Worm (Caenorhabditis elegans): Measurements from ENCODE around the gene Y49A3A.3.

DNA sequence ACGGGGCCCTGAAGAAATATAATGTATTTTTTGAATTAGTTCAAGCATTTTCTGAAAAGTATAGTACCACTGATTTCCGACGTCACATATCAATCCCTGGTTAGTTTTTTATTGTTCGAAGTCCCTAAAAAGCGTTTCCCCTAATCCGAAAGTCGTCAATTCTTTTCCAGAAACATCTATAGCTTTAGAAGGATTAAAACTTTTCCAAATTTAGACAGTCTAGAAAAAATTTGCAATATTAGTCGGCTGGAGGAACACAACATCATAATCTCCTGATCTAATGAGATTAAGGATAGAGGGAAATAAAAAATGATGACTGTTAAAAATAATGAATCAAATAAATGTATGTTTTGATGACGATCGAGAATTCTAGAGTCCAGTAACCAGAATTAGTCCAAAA lies 23.8 kb downstream of the Y49A3A.3 start:
- TF ChIP-seq Y79H2A.3 (GFP tag; conservative IDR thresholded peaks at IDR 0.05) (no peak), dpl-1 (GFP tag; optimal IDR thresholded peaks at IDR 0.05) (no peak), pha-4 (tag; optimal IDR thresholded peaks at IDR 0.05) (no peak), snpc-4 (GFP tag; optimal IDR thresholded peaks at IDR 0.05) (no peak), snpc-4 (tag; optimal IDR thresholded peaks at IDR 0.05) (no peak), rec-8 (tag; optimal IDR thresholded peaks at IDR 0.05) (no peak), hrde-1 (tag; optimal IDR thresholded peaks at IDR 0.05; ENCODE audit: borderline replicate concordance) (no peak), madf-10 (tag; optimal IDR thresholded peaks at IDR 0.05) (no peak), bed-1 (GFP tag; IDR thresholded peaks at IDR 0.05) (no peak), nhr-27 (tag; optimal IDR thresholded peaks at IDR 0.05) (no peak), ama-1 (optimal IDR thresholded peaks at IDR 0.05) (no peak), ama-1 (GFP tag; optimal IDR thresholded peaks at IDR 0.05) (no peak), him-1 (tag; optimal IDR thresholded peaks at IDR 0.05) (no peak), attf-3 (GFP tag; conservative IDR thresholded peaks at IDR 0.05) (no peak)

Data from whole organism, young adult.